Fruit fly (Drosophila melanogaster): ENCODE data around the gene Chd1.

Chd1 gene

dm6 chr2L:3005483-3005882 lies 18.0 kb upstream of the Chd1 start:
- no peak for TF ChIP-seq pad (GFP tag; optimal IDR thresholded peaks at IDR 0.05)
- TF ChIP-seq CG7045 (GFP tag; optimal IDR thresholded peaks at IDR 0.05): no peak
- TF ChIP-seq Crg-1 (GFP tag; optimal IDR thresholded peaks at IDR 0.05): no peak
- no peak for TF ChIP-seq Clk (GFP tag; optimal IDR thresholded peaks at IDR 0.05)
- TF ChIP-seq Mnt (GFP tag; optimal IDR thresholded peaks at IDR 0.05): no peak
- TF ChIP-seq CG5204 (GFP tag; optimal IDR thresholded peaks at IDR 0.05): no peak
- no peak for TF ChIP-seq CG7101 (tag; optimal IDR thresholded peaks at IDR 0.05)

dm6 chr2L:3004601-3005000 lies 17.1 kb upstream of the Chd1 start:
- TF ChIP-seq cic (GFP tag; optimal IDR thresholded peaks at IDR 0.05) (no peak), CG1620 (GFP tag; optimal IDR thresholded peaks at IDR 0.05) (no peak), CG7101 (tag; optimal IDR thresholded peaks at IDR 0.05) (no peak), bab1 (GFP tag; optimal IDR thresholded peaks at IDR 0.05) (no peak), CG7045 (GFP tag; optimal IDR thresholded peaks at IDR 0.05) (no peak), Crg-1 (GFP tag; optimal IDR thresholded peaks at IDR 0.05) (no peak), Mnt (GFP tag; optimal IDR thresholded peaks at IDR 0.05) (no peak), CG12768 (GFP tag; optimal IDR thresholded peaks at IDR 0.05) (no peak)

- TF ChIP-seq Crg-1 (GFP tag; optimal IDR thresholded peaks at IDR 0.05): no peak
- TF ChIP-seq toe (GFP tag; optimal IDR thresholded peaks at IDR 0.05): no peak
- TF ChIP-seq CG12768 (GFP tag; optimal IDR thresholded peaks at IDR 0.05): no peak
- TF ChIP-seq CG33017 (tag; optimal IDR thresholded peaks at IDR 0.05): no peak
- TF ChIP-seq CG1620 (GFP tag; optimal IDR thresholded peaks at IDR 0.05): no peak
- no peak for TF ChIP-seq pad (GFP tag; optimal IDR thresholded peaks at IDR 0.05)
- no peak for TF ChIP-seq CG7045 (GFP tag; optimal IDR thresholded peaks at IDR 0.05)
- no peak for TF ChIP-seq CG7101 (tag; optimal IDR thresholded peaks at IDR 0.05)
- no peak for TF ChIP-seq CG11617 (GFP tag; optimal IDR thresholded peaks at IDR 0.05)
- TF ChIP-seq bab1 (GFP tag; optimal IDR thresholded peaks at IDR 0.05): no peak
- no peak for TF ChIP-seq CG14711 (tag; optimal IDR thresholded peaks at IDR 0.05)
These were observed 15.9 kb upstream of the Chd1 start for dm6 chr2L:3003399-3003798.

dm6 chr2L:3001953-3002352 lies 14.4 kb upstream of the Chd1 start:
- TF ChIP-seq Hr96 (GFP tag; optimal IDR thresholded peaks at IDR 0.05) (no peak), CG5204 (GFP tag; optimal IDR thresholded peaks at IDR 0.05) (no peak), Crg-1 (GFP tag; optimal IDR thresholded peaks at IDR 0.05) (no peak), CG12768 (GFP tag; optimal IDR thresholded peaks at IDR 0.05) (no peak)

dm6 chr2L:3000517-3000934 lies 13.0 kb upstream of the Chd1 start:
- TF ChIP-seq cnc (optimal IDR thresholded peaks at IDR 0.05) (no peak), CG11617 (GFP tag; optimal IDR thresholded peaks at IDR 0.05) (no peak), bab1 (GFP tag; optimal IDR thresholded peaks at IDR 0.05) (no peak), pad (GFP tag; optimal IDR thresholded peaks at IDR 0.05) (no peak), Crg-1 (GFP tag; optimal IDR thresholded peaks at IDR 0.05) (no peak), Clk (GFP tag; optimal IDR thresholded peaks at IDR 0.05) (no peak), CG33017 (tag; optimal IDR thresholded peaks at IDR 0.05) (no peak), CG14711 (tag; optimal IDR thresholded peaks at IDR 0.05) (no peak), CG7101 (tag; optimal IDR thresholded peaks at IDR 0.05) (no peak), ovo (GFP tag; optimal IDR thresholded peaks at IDR 0.05) (no peak), CG5204 (GFP tag; optimal IDR thresholded peaks at IDR 0.05) (no peak), CG1620 (GFP tag; optimal IDR thresholded peaks at IDR 0.05) (no peak), tj (GFP tag; optimal IDR thresholded peaks at IDR 0.05) (no peak), cic (GFP tag; optimal IDR thresholded peaks at IDR 0.05) (no peak), Mnt (GFP tag; optimal IDR thresholded peaks at IDR 0.05) (no peak), CG7045 (GFP tag; optimal IDR thresholded peaks at IDR 0.05) (no peak), kay (GFP tag; ENCODE audit: borderline replicate concordance) (no peak), CG12768 (GFP tag; optimal IDR thresholded peaks at IDR 0.05) (no peak), toe (GFP tag; optimal IDR thresholded peaks at IDR 0.05) (no peak), Hr96 (GFP tag; optimal IDR thresholded peaks at IDR 0.05) (no peak)

DNA sequence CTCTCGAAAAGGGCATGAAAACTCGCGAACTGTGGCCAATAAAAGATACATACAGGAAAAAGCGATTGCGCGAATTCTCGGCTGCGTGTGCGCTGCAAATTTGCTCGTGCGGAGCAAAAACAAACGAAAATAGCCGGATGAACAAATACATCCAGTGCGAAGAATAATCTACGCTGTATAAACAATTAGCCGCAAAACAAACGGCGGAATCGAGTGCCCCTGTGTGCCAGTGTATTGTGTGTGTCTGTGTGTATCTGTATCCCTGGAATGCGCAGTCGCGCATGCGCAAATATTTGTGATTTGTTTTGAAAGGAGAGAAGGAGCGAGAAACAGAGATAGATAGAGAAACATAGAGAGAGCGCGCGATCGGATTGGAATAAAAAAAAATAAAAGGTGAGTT lies 12.1 kb upstream of the Chd1 start:
- TF ChIP-seq CG1620 (GFP tag; optimal IDR thresholded peaks at IDR 0.05): no peak
- TF ChIP-seq CG7045 (GFP tag; optimal IDR thresholded peaks at IDR 0.05): no peak

DNA sequence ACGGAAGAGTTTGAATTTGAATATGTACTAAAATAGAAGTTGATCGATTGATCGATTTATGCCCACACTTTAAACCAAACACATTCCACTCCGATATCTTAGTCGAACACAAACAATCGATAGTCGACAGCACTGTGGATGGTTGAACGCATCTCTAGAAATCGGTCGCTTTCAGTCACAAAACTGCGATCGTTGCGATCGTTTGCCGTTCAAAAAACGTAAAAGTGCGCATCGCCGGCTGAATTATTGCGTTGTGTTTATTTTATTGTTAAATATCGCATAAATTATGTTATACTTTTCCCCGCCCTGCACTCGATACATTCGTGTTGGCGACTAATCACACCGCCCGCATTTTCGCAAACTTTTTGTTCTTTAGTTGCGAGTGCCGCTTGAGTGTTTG lies 11.6 kb upstream of the Chd1 start, which contains the start of gene Ccdc85:
Gene Ccdc85, plus strand, starts transcription at position 174 of the 400 bp plus-strand sequence.
- peak; percentile 19 for TF ChIP-seq bab1 (GFP tag; optimal IDR thresholded peaks at IDR 0.05)
- TF ChIP-seq tj (GFP tag; optimal IDR thresholded peaks at IDR 0.05): peak; percentile 61
- TF ChIP-seq CG7045 (GFP tag; optimal IDR thresholded peaks at IDR 0.05): no peak

dm6 chr2L:2993702-2994101 lies 6.2 kb upstream of the Chd1 start:
- TF ChIP-seq kay (GFP tag; ENCODE audit: borderline replicate concordance) (no peak), toe (GFP tag; optimal IDR thresholded peaks at IDR 0.05) (no peak), CG1620 (GFP tag; optimal IDR thresholded peaks at IDR 0.05) (no peak), cnc (optimal IDR thresholded peaks at IDR 0.05) (no peak), CG12768 (GFP tag; optimal IDR thresholded peaks at IDR 0.05) (no peak), CG7101 (tag; optimal IDR thresholded peaks at IDR 0.05) (no peak), bab1 (GFP tag; optimal IDR thresholded peaks at IDR 0.05) (no peak), CG7045 (GFP tag; optimal IDR thresholded peaks at IDR 0.05) (no peak), Crg-1 (GFP tag; optimal IDR thresholded peaks at IDR 0.05) (no peak), CG11617 (GFP tag; optimal IDR thresholded peaks at IDR 0.05) (no peak), tj (GFP tag; optimal IDR thresholded peaks at IDR 0.05) (no peak), Mnt (GFP tag; optimal IDR thresholded peaks at IDR 0.05) (no peak)
